Worm (Caenorhabditis elegans) whole organism, mixed stage, embryonic: ENCODE measurements around the gene F38G1.3.

Experiments
- M03D4.4 ChIP-seq: sonication (generic microtip); optimal IDR thresholded peaks from 2 replicates; lab custom pipeline; 2017; ENCODE audit warnings: mild to moderate bottlenecking, missing genetic modification characterization, missing compliant biosample characterization
- bed-3 ChIP-seq: fragments of 200-800 bp; sonication (Bioruptor generic); optimal IDR thresholded peaks from 3 replicates; lab custom pipeline; 2018; ENCODE audit warnings: mild to moderate bottlenecking, missing genetic modification characterization, moderate library complexity, missing compliant biosample characterization
- blmp-1 ChIP-seq: fragments of 150-350 bp; optimal IDR thresholded peaks from 2 replicates; lab custom pipeline; 2014; ENCODE audit warnings: missing biosample characterization, missing genetic modification characterization
- ceh-39 ChIP-seq: fragments of 150-350 bp; optimal IDR thresholded peaks from 2 replicates; lab custom pipeline; 2014; ENCODE audit warnings: missing biosample characterization, missing genetic modification characterization
- ceh-43 ChIP-seq: fragments of 200-800 bp; sonication (Bioruptor generic); optimal IDR thresholded peaks from 2 replicates; lab custom pipeline; 2018; ENCODE audit warnings: mild to moderate bottlenecking, missing genetic modification characterization, moderate library complexity, missing compliant biosample characterization
- ceh-83 ChIP-seq: fragments of 200-800 bp; sonication (Bioruptor generic); optimal IDR thresholded peaks from 2 replicates; lab custom pipeline; 2018; ENCODE audit warnings: mild to moderate bottlenecking, missing genetic modification characterization, missing compliant biosample characterization
- ces-1 ChIP-seq: fragments of 150-350 bp; optimal IDR thresholded peaks from 2 replicates; lab custom pipeline; 2014; ENCODE audit warnings: missing biosample characterization, missing genetic modification reagents, missing genetic modification characterization
- cnd-1 ChIP-seq: fragments of 200-800 bp; sonication (Bioruptor generic); optimal IDR thresholded peaks from 2 replicates; lab custom pipeline; 2018; ENCODE audit warnings: mild to moderate bottlenecking, missing genetic modification characterization, missing compliant biosample characterization
- drap-1 ChIP-seq: fragments of 200-800 bp; sonication (Bioruptor generic); optimal IDR thresholded peaks from 3 replicates; lab custom pipeline; 2018; ENCODE audit warnings: mild to moderate bottlenecking, missing genetic modification characterization, missing compliant biosample characterization
- elt-1 ChIP-seq: sonication (generic microtip); optimal IDR thresholded peaks from 2 replicates; lab custom pipeline; 2017; ENCODE audit warnings: missing genetic modification characterization, mild to moderate bottlenecking, missing compliant biosample characterization, antibody characterized with exemption, moderate library complexity, borderline replicate concordance; ENCODE audit not compliant: insufficient read depth
- elt-3 ChIP-seq: fragments of 150-350 bp; optimal IDR thresholded peaks from 2 replicates; lab custom pipeline; 2014; ENCODE audit warnings: missing biosample characterization, missing genetic modification characterization
- flh-1 ChIP-seq: fragments of 200-800 bp; sonication (Bioruptor generic); optimal IDR thresholded peaks from 2 replicates; lab custom pipeline; 2018; ENCODE audit warnings: mild to moderate bottlenecking, missing genetic modification characterization, moderate library complexity, missing compliant biosample characterization
- ham-2 ChIP-seq: fragments of 200-800 bp; sonication (Bioruptor generic); optimal IDR thresholded peaks from 2 replicates; lab custom pipeline; 2018; ENCODE audit warnings: mild to moderate bottlenecking, missing genetic modification characterization, missing compliant biosample characterization
- hlh-1 ChIP-seq: fragments of 150-350 bp; optimal IDR thresholded peaks from 2 replicates; lab custom pipeline; 2014; ENCODE audit warnings: missing biosample characterization, missing genetic modification reagents, missing genetic modification characterization
- lin-13 ChIP-seq: fragments of 150-350 bp; optimal IDR thresholded peaks from 2 replicates; lab custom pipeline; 2014; ENCODE audit warnings: missing biosample characterization, missing genetic modification characterization
- lin-32 ChIP-seq: fragments of 200-800 bp; sonication (Bioruptor generic); optimal IDR thresholded peaks from 2 replicates; lab custom pipeline; 2018; ENCODE audit warnings: mild to moderate bottlenecking, missing genetic modification characterization, missing compliant biosample characterization
- lsy-2 ChIP-seq: fragments of 150-350 bp; optimal IDR thresholded peaks from 2 replicates; lab custom pipeline; 2014; ENCODE audit warnings: missing biosample characterization, missing genetic modification characterization
- mab-5 ChIP-seq: fragments of 150-350 bp; optimal IDR thresholded peaks from 2 replicates; lab custom pipeline; 2014; ENCODE audit warnings: missing biosample characterization, missing genetic modification characterization
- mep-1 ChIP-seq: fragments of 150-350 bp; optimal IDR thresholded peaks from 2 replicates; lab custom pipeline; 2017; ENCODE audit warnings: missing biosample characterization, missing genetic modification reagents, missing genetic modification characterization, inconsistent platforms
- mls-2 ChIP-seq: sonication (generic microtip); optimal IDR thresholded peaks from 2 replicates; lab custom pipeline; 2016; ENCODE audit warnings: mild to moderate bottlenecking, missing genetic modification characterization, moderate library complexity, missing compliant biosample characterization
- nhr-12 ChIP-seq: fragments of 150-350 bp; optimal IDR thresholded peaks from 2 replicates; lab custom pipeline; 2014; ENCODE audit warnings: missing biosample characterization, missing genetic modification characterization
- nhr-2 ChIP-seq: fragments of 150-350 bp; optimal IDR thresholded peaks from 2 replicates; lab custom pipeline; 2014; ENCODE audit warnings: missing biosample characterization, missing genetic modification characterization
- nhr-237 ChIP-seq: fragments of 150-350 bp; optimal IDR thresholded peaks from 2 replicates; lab custom pipeline; 2014; ENCODE audit warnings: missing biosample characterization, missing genetic modification characterization
- nhr-28 ChIP-seq: fragments of 150-350 bp; optimal IDR thresholded peaks from 2 replicates; lab custom pipeline; 2014; ENCODE audit warnings: missing biosample characterization, missing genetic modification characterization
- nhr-76 ChIP-seq: sonication (generic microtip); optimal IDR thresholded peaks from 2 replicates; lab custom pipeline; 2017; ENCODE audit warnings: missing biosample characterization, missing genetic modification characterization
- sem-2 ChIP-seq: fragments of 200-800 bp; sonication (Bioruptor generic); optimal IDR thresholded peaks from 2 replicates; lab custom pipeline; 2018; ENCODE audit warnings: mild to moderate bottlenecking, missing genetic modification characterization, missing compliant biosample characterization
- sptf-1 ChIP-seq: sonication (generic microtip); optimal IDR thresholded peaks from 2 replicates; lab custom pipeline; 2017; ENCODE audit warnings: mild to moderate bottlenecking, missing genetic modification characterization, moderate library complexity, missing compliant biosample characterization
- unc-120 ChIP-seq: sonication (generic microtip); optimal IDR thresholded peaks from 2 replicates; lab custom pipeline; 2017; ENCODE audit warnings: missing genetic modification characterization, missing compliant biosample characterization; ENCODE audit not compliant: poor library complexity, severe bottlenecking
- unc-39 ChIP-seq: fragments of 150-350 bp; optimal IDR thresholded peaks from 2 replicates; lab custom pipeline; 2014; ENCODE audit warnings: missing biosample characterization, missing genetic modification characterization
- unc-62 ChIP-seq: fragments of 150-350 bp; optimal IDR thresholded peaks from 2 replicates; lab custom pipeline; 2014; ENCODE audit warnings: missing biosample characterization, missing genetic modification reagents, missing genetic modification characterization
- zip-8 ChIP-seq: fragments of 150-350 bp; optimal IDR thresholded peaks from 2 replicates; lab custom pipeline; 2014; ENCODE audit warnings: missing biosample characterization, missing genetic modification characterization
- ztf-11 ChIP-seq: fragments of 150-350 bp; optimal IDR thresholded peaks from 2 replicates; lab custom pipeline; 2014; ENCODE audit warnings: missing biosample characterization, missing genetic modification characterization

The F38G1.3 gene

ce11 chrX:514023-514422, 37.7 kb downstream of the F38G1.3 start:
- no peak for TF ChIP-seq unc-39 (tag; lab: Kevin White, UChicago)
- no peak for TF ChIP-seq ceh-39 (tag; lab: Kevin White, UChicago)
- no peak for TF ChIP-seq ces-1 (GFP tag; lab: Kevin White, UChicago)
- no peak for TF ChIP-seq mab-5
- no peak for TF ChIP-seq elt-3
- TF ChIP-seq mls-2 (tag; lab: Kevin White, UChicago) = no peak
- no peak for TF ChIP-seq unc-120 (tag; lab: Kevin White, UChicago)
- TF ChIP-seq nhr-2 = no peak
- no peak for TF ChIP-seq ceh-83
- TF ChIP-seq bed-3 (GFP tag; lab: Kevin White, UChicago) = no peak
- TF ChIP-seq ceh-43 (GFP tag; lab: Kevin White, UChicago) = no peak
- no peak for TF ChIP-seq sptf-1 (tag; lab: Kevin White, UChicago)
- no peak for TF ChIP-seq lin-32
- no peak for TF ChIP-seq hlh-1 (tag; lab: Kevin White, UChicago)
- no peak for TF ChIP-seq nhr-28 (tag; lab: Kevin White, UChicago)
- no peak for TF ChIP-seq sem-2 (GFP tag; lab: Kevin White, UChicago)
- no peak for TF ChIP-seq zip-8 (tag; lab: Kevin White, UChicago)
- no peak for TF ChIP-seq nhr-76 (tag; lab: Kevin White, UChicago)
- TF ChIP-seq, all 35 proteins: peak for 0

- TF ChIP-seq flh-1 (GFP tag; lab: Kevin White, UChicago) = no peak
- TF ChIP-seq unc-62 = no peak
- no peak for TF ChIP-seq elt-1 (tag; lab: Kevin White, UChicago)
- no peak for TF ChIP-seq unc-120 (tag; lab: Kevin White, UChicago)
- no peak for TF ChIP-seq lin-13 (tag; lab: Kevin White, UChicago)
- TF ChIP-seq unc-39 (tag; lab: Kevin White, UChicago) = no peak
- TF ChIP-seq mep-1 (tag; lab: Kevin White, UChicago) = no peak
- no peak for TF ChIP-seq lsy-2 (tag; lab: Kevin White, UChicago)
- TF ChIP-seq nhr-12 (tag; lab: Kevin White, UChicago) = no peak
- TF ChIP-seq ztf-11 (tag; lab: Kevin White, UChicago) = no peak
- TF ChIP-seq drap-1 (GFP tag; lab: Kevin White, UChicago) = no peak
- TF ChIP-seq lin-32 = no peak
- TF ChIP-seq ceh-43 (GFP tag; lab: Kevin White, UChicago) = no peak
- TF ChIP-seq bed-3 (GFP tag; lab: Kevin White, UChicago) = no peak
- TF ChIP-seq zip-8 (tag; lab: Kevin White, UChicago) = no peak
- no peak for TF ChIP-seq ham-2 (GFP tag; lab: Kevin White, UChicago)
- TF ChIP-seq nhr-237 (tag; lab: Kevin White, UChicago) = no peak
- TF ChIP-seq hlh-1 (tag; lab: Kevin White, UChicago) = no peak
Measured at ce11 chrX:520881-521280, 44.5 kb downstream of the F38G1.3 start, which contains the start of gene B0310.3. B0310.3 (minus strand) TSS chrX:520981.

DNA sequence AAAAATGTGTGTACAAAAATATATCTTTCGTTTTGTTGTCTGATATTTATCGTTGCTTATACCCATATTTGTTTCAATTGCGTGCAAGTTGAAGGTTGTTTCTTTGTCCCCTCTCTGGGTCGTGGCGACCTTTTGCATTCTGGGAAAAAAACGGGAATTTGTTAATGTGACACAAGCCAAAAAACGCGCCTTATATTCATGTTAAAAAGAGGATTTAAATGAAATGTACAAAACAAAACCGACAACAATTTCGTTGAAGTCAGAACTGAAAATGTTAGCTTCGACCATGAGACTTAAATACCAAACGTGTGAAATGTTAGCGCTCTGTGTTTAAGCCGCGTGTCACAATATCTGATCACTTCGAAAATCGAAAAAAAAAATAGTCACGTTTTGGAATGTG, 48.1 kb downstream of the F38G1.3 start:
- TF ChIP-seq unc-39 (tag; lab: Kevin White, UChicago) (no peak), hlh-1 (tag; lab: Kevin White, UChicago) (no peak), sem-2 (GFP tag; lab: Kevin White, UChicago) (no peak), blmp-1 (no peak), nhr-2 (no peak), cnd-1 (tag; lab: Kevin White, UChicago) (no peak), lin-13 (tag; lab: Kevin White, UChicago) (no peak), nhr-28 (tag; lab: Kevin White, UChicago) (no peak), ceh-39 (tag; lab: Kevin White, UChicago) (no peak), M03D4.4 (no peak)

ce11 chrX:527663-528062, 51.3 kb downstream of the F38G1.3 start:
- TF ChIP-seq sem-2 (GFP tag; lab: Kevin White, UChicago) = no peak
- TF ChIP-seq mab-5 = no peak
- TF ChIP-seq bed-3 (GFP tag; lab: Kevin White, UChicago) = no peak
- no peak for TF ChIP-seq M03D4.4
- no peak for TF ChIP-seq drap-1 (GFP tag; lab: Kevin White, UChicago)
- no peak for TF ChIP-seq ztf-11 (tag; lab: Kevin White, UChicago)
- TF ChIP-seq ham-2 (GFP tag; lab: Kevin White, UChicago) = no peak
- no peak for TF ChIP-seq zip-8 (tag; lab: Kevin White, UChicago)
- no peak for TF ChIP-seq ceh-83
- TF ChIP-seq nhr-76 (tag; lab: Kevin White, UChicago) = no peak
- TF ChIP-seq ceh-39 (tag; lab: Kevin White, UChicago) = no peak
- no peak for TF ChIP-seq flh-1 (GFP tag; lab: Kevin White, UChicago)
- TF ChIP-seq, all 35 proteins: peak for 0
